Fruit fly (Drosophila melanogaster) whole organism, embryonic: ENCODE measurements around the gene Ltn1.

Experiments
- ATbp ChIP-seq: fragments of 200-800 bp; sonication (Bioruptor generic); optimal IDR thresholded peaks from 2 replicates; lab custom pipeline; 2017; ENCODE audit warnings: missing biosample characterization, mild to moderate bottlenecking, missing genetic modification characterization, missing genetic modification reagents
- Adf1 ChIP-seq: fragments of 200-800 bp; sonication (Bioruptor generic); IDR thresholded peaks from 2 replicates; pipeline ENCODE4 v1.3.6; 2022; ENCODE audit warnings: missing biosample characterization, missing genetic modification characterization
- Antp ChIP-seq: fragments of 200-800 bp; sonication (Bioruptor generic); optimal IDR thresholded peaks from 3 replicates; lab custom pipeline; 2016; ENCODE audit warnings: missing biosample characterization, missing genetic modification characterization
- Atf6 ChIP-seq: fragments of 200-800 bp; sonication (Bioruptor generic); IDR thresholded peaks from 2 replicates; pipeline ENCODE4 v1.3.6; 2022; ENCODE audit warnings: missing biosample characterization, missing genetic modification characterization
- B-H1 ChIP-seq: fragments of 200-800 bp; sonication (Bioruptor generic); IDR thresholded peaks from 3 replicates; pipeline ENCODE4 v1.3.6; 2022; ENCODE audit warnings: missing biosample characterization, missing genetic modification characterization
- C15 ChIP-seq: fragments of 200-800 bp; sonication (Bioruptor generic); IDR thresholded peaks from 3 replicates; pipeline ENCODE4 v1.3.6; 2022; ENCODE audit warnings: missing biosample characterization, missing genetic modification characterization
- CG10959 ChIP-seq: fragments of 200-800 bp; sonication (Bioruptor generic); IDR thresholded peaks from 2 replicates; pipeline ENCODE4 v1.3.6; 2022; ENCODE audit warnings: missing biosample characterization, missing genetic modification characterization
- CG11093 ChIP-seq: fragments of 200-800 bp; sonication (Bioruptor generic); IDR thresholded peaks from 3 replicates; pipeline ENCODE4 v1.3.6; 2022; ENCODE audit warnings: missing biosample characterization, missing genetic modification characterization
- CG12219 ChIP-seq: fragments of 200-800 bp; sonication (Bioruptor generic); optimal IDR thresholded peaks from 3 replicates; lab custom pipeline; 2018; ENCODE audit warnings: missing biosample characterization, mild to moderate bottlenecking, missing genetic modification characterization
- CG12769 ChIP-seq: fragments of 200-800 bp; sonication (Bioruptor generic); optimal IDR thresholded peaks from 2 replicates; lab custom pipeline; 2019; ENCODE audit warnings: missing biosample characterization, mild to moderate bottlenecking, missing genetic modification characterization, moderate library complexity
- CG13424 ChIP-seq: fragments of 200-800 bp; sonication (Bioruptor generic); optimal IDR thresholded peaks from 2 replicates; lab custom pipeline; 2019; ENCODE audit warnings: missing biosample characterization, mild to moderate bottlenecking, missing genetic modification characterization, moderate library complexity
- CG15696 ChIP-seq: fragments of 200-800 bp; sonication (Bioruptor generic); optimal IDR thresholded peaks from 2 replicates; lab custom pipeline; 2019; ENCODE audit warnings: missing biosample characterization, mild to moderate bottlenecking, missing genetic modification characterization, moderate library complexity
- CG1602 ChIP-seq: fragments of 200-800 bp; sonication (Bioruptor generic); optimal IDR thresholded peaks from 3 replicates; lab custom pipeline; 2016; ENCODE audit warnings: missing biosample characterization, missing genetic modification characterization
- CG17385 ChIP-seq: fragments of 200-800 bp; sonication (Bioruptor generic); optimal IDR thresholded peaks from 3 replicates; lab custom pipeline; 2018; ENCODE audit warnings: missing biosample characterization, mild to moderate bottlenecking, missing genetic modification characterization
- CG32532 ChIP-seq: fragments of 200-800 bp; sonication (Bioruptor generic); IDR thresholded peaks from 2 replicates; pipeline ENCODE4 v1.3.6; 2022; ENCODE audit warnings: missing biosample characterization, missing genetic modification characterization
- CG32772 ChIP-seq: fragments of 200-800 bp; sonication (Bioruptor generic); IDR thresholded peaks from 2 replicates; pipeline ENCODE4 v1.3.6; 2022; ENCODE audit warnings: missing biosample characterization, missing genetic modification characterization
- CG34376 ChIP-seq: fragments of 200-800 bp; sonication (Bioruptor generic); optimal IDR thresholded peaks from 2 replicates; lab custom pipeline; 2018; ENCODE audit warnings: missing biosample characterization, mild to moderate bottlenecking, missing genetic modification characterization
- CG34422 ChIP-seq: fragments of 200-800 bp; sonication (Bioruptor generic); IDR thresholded peaks from 3 replicates; pipeline ENCODE4 v1.3.6; 2022; ENCODE audit warnings: missing biosample characterization, missing genetic modification characterization
- CG5245 ChIP-seq: fragments of 200-800 bp; sonication (Bioruptor generic); optimal IDR thresholded peaks from 3 replicates; lab custom pipeline; 2016; ENCODE audit warnings: missing biosample characterization, missing genetic modification characterization
- CG7839 ChIP-seq: fragments of 200-800 bp; sonication (Bioruptor generic); optimal IDR thresholded peaks from 3 replicates; lab custom pipeline; 2018; ENCODE audit warnings: missing biosample characterization, mild to moderate bottlenecking, missing genetic modification characterization, moderate library complexity
- CG9727 ChIP-seq: fragments of 200-800 bp; sonication (Bioruptor generic); optimal IDR thresholded peaks from 3 replicates; lab custom pipeline; 2017; ENCODE audit warnings: missing biosample characterization, mild to moderate bottlenecking, missing genetic modification characterization
- Dip3 ChIP-seq: fragments of 200-800 bp; sonication (Bioruptor generic); optimal IDR thresholded peaks from 3 replicates; lab custom pipeline; 2016; ENCODE audit warnings: missing biosample characterization, missing genetic modification characterization
- Dp ChIP-seq: fragments of 200-800 bp; sonication (Bioruptor generic); optimal IDR thresholded peaks from 2 replicates; lab custom pipeline; 2018; ENCODE audit warnings: missing biosample characterization, mild to moderate bottlenecking, missing genetic modification characterization, moderate library complexity
- Fer2 ChIP-seq: fragments of 200-800 bp; sonication (Bioruptor generic); optimal IDR thresholded peaks from 2 replicates; lab custom pipeline; 2018; ENCODE audit warnings: missing biosample characterization, mild to moderate bottlenecking, missing genetic modification characterization, moderate library complexity
- Gug ChIP-seq: fragments of 200-800 bp; sonication (Bioruptor generic); IDR thresholded peaks from 4 replicates; pipeline ENCODE4 v1.3.6; 2022; ENCODE audit warnings: missing biosample characterization, missing genetic modification characterization
- HLH3B ChIP-seq: fragments of 200-800 bp; sonication (Bioruptor generic); IDR thresholded peaks from 2 replicates; pipeline ENCODE4 v1.3.6; 2022; ENCODE audit warnings: missing biosample characterization, missing genetic modification characterization
- Hmx ChIP-seq: fragments of 200-800 bp; sonication (Bioruptor generic); optimal IDR thresholded peaks from 2 replicates; lab custom pipeline; 2016; ENCODE audit warnings: missing biosample characterization, missing genetic modification characterization
- Hr39 ChIP-seq: fragments of >200 bp; optimal IDR thresholded peaks from 2 replicates; lab custom pipeline; 2017
- Nf-YC ChIP-seq: fragments of 200-800 bp; optimal IDR thresholded peaks from 3 replicates; lab custom pipeline; 2019; ENCODE audit warnings: missing biosample characterization, mild to moderate bottlenecking, missing genetic modification characterization, moderate library complexity
- Scr ChIP-seq: fragments of 200-800 bp; sonication (Bioruptor generic); IDR thresholded peaks from 2 replicates; pipeline ENCODE4 v1.3.6; 2022; ENCODE audit warnings: missing biosample characterization, missing genetic modification characterization; ENCODE audit not compliant: partially characterized antibody
- Tbp ChIP-seq: fragments of >200 bp; optimal IDR thresholded peaks from 2 replicates; lab custom pipeline; 2018; ENCODE audit warnings: missing biosample characterization, missing genetic modification characterization
- bcd ChIP-seq: fragments of 200-800 bp; sonication (Bioruptor generic); optimal IDR thresholded peaks from 2 replicates; lab custom pipeline; 2017; ENCODE audit warnings: missing biosample characterization, mild to moderate bottlenecking, missing genetic modification characterization
- bigmax ChIP-seq: fragments of 200-800 bp; sonication (Bioruptor generic); optimal IDR thresholded peaks from 2 replicates; lab custom pipeline; 2018; ENCODE audit warnings: missing biosample characterization, mild to moderate bottlenecking, missing genetic modification characterization
- cg ChIP-seq: fragments of 200-800 bp; sonication (Bioruptor generic); optimal IDR thresholded peaks from 3 replicates; lab custom pipeline; 2019; ENCODE audit warnings: missing biosample characterization, mild to moderate bottlenecking, missing genetic modification characterization, moderate library complexity
- chn ChIP-seq: fragments of 200-800 bp; sonication (Bioruptor generic); optimal IDR thresholded peaks from 2 replicates; lab custom pipeline; 2016; ENCODE audit warnings: missing biosample characterization, missing genetic modification characterization
- cwo ChIP-seq: fragments of 200-800 bp; sonication (Bioruptor generic); optimal IDR thresholded peaks from 3 replicates; lab custom pipeline; 2017; ENCODE audit warnings: missing biosample characterization, missing genetic modification characterization, mild to moderate bottlenecking, moderate library complexity, missing genetic modification reagents
- da ChIP-seq: fragments of 200-800 bp; sonication (Bioruptor generic); optimal IDR thresholded peaks from 2 replicates; lab custom pipeline; 2016; ENCODE audit warnings: missing biosample characterization, missing genetic modification characterization
- dmrt99B ChIP-seq: fragments of 200-800 bp; sonication (Bioruptor generic); optimal IDR thresholded peaks from 2 replicates; lab custom pipeline; 2018; ENCODE audit warnings: missing biosample characterization, mild to moderate bottlenecking, missing genetic modification characterization, moderate library complexity
- fd64A ChIP-seq: fragments of 200-800 bp; sonication (Bioruptor generic); optimal IDR thresholded peaks from 3 replicates; lab custom pipeline; 2018; ENCODE audit warnings: missing biosample characterization, mild to moderate bottlenecking, missing genetic modification characterization
- fru ChIP-seq: fragments of >200 bp; optimal IDR thresholded peaks from 2 replicates; lab custom pipeline; 2017
- maf-S ChIP-seq: fragments of 200-800 bp; sonication (Bioruptor generic); optimal IDR thresholded peaks from 2 replicates; lab custom pipeline; 2016; ENCODE audit warnings: missing biosample characterization, missing genetic modification characterization
- mirr ChIP-seq: fragments of 200-800 bp; sonication (Bioruptor generic); optimal IDR thresholded peaks from 3 replicates; lab custom pipeline; 2018; ENCODE audit warnings: missing biosample characterization, mild to moderate bottlenecking, missing genetic modification characterization
- nom ChIP-seq: fragments of 200-800 bp; sonication (Bioruptor generic); optimal IDR thresholded peaks from 2 replicates; lab custom pipeline; 2017; ENCODE audit warnings: missing biosample characterization, missing genetic modification characterization, mild to moderate bottlenecking, moderate library complexity, missing genetic modification reagents
- onecut ChIP-seq: fragments of 200-800 bp; sonication (Bioruptor generic); IDR thresholded peaks from 2 replicates; pipeline ENCODE4 v1.3.6; 2022; ENCODE audit warnings: missing biosample characterization, missing genetic modification characterization
- pfk ChIP-seq: fragments of 200-800 bp; sonication (Bioruptor generic); optimal IDR thresholded peaks from 2 replicates; lab custom pipeline; 2018; ENCODE audit warnings: missing biosample characterization, mild to moderate bottlenecking, missing genetic modification characterization, moderate library complexity
- phol ChIP-seq: fragments of 200-800 bp; sonication (Bioruptor generic); optimal IDR thresholded peaks from 3 replicates; lab custom pipeline; 2018; ENCODE audit warnings: missing biosample characterization, mild to moderate bottlenecking, missing genetic modification characterization, moderate library complexity
- repo ChIP-seq: fragments of 200-800 bp; sonication (Bioruptor generic); optimal IDR thresholded peaks from 2 replicates; lab custom pipeline; 2016; ENCODE audit warnings: missing biosample characterization, missing genetic modification characterization
- rib ChIP-seq: fragments of 200-800 bp; sonication (Bioruptor generic); IDR thresholded peaks from 2 replicates; pipeline ENCODE4 v1.3.6; 2022; ENCODE audit warnings: missing biosample characterization, missing genetic modification characterization
- so ChIP-seq: fragments of 200-800 bp; sonication (Bioruptor generic); IDR thresholded peaks from 3 replicates; pipeline ENCODE4 v1.3.6; 2022; ENCODE audit warnings: missing biosample characterization, missing genetic modification characterization
- ssp ChIP-seq: fragments of 200-800 bp; sonication (Bioruptor generic); IDR thresholded peaks from 2 replicates; pipeline ENCODE4 v1.3.6; 2022; ENCODE audit warnings: missing biosample characterization, missing genetic modification characterization
- stc ChIP-seq: fragments of 200-800 bp; sonication (Bioruptor generic); IDR thresholded peaks from 2 replicates; pipeline ENCODE4 v1.3.6; 2022; ENCODE audit warnings: missing biosample characterization, missing genetic modification characterization

The Ltn1 gene

DNA sequence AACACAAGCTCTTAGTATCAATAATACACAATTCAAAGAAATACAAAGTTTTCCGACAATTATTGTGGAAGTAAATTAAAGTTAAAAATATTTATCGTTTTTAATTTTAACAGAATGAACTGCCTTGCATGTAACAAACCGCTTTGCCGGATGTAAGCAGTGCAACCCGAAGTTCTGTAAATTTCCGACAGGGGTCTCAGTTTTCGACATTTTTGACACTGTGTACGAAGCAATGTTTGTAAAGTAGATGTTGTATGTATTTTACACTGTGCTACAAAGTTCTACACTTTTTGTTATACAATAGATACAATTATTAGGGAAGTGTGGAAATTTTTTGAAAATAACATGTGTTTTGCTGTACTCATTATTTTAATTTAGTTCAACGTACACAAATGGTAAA lies 35.5 kb downstream of the Ltn1 start (continued):
- TF ChIP-seq cwo (GFP tag; lab: Kevin White, UChicago), result peak; percentile 48
- TF ChIP-seq CG15696, result peak; percentile 75
- peak; percentile 93; the same call in 3 of the 4 replicates for TF ChIP-seq Gug (GFP tag; lab: Robert Waterston, UW)
- peak; percentile 92 for TF ChIP-seq maf-S (GFP tag; lab: Kevin White, UChicago)
- TF ChIP-seq Atf6 (GFP tag; lab: Robert Waterston, UW), result peak; percentile 69
- peak; percentile 84 for TF ChIP-seq B-H1
- no peak for TF ChIP-seq Hr39 (lab: Kevin White, UChicago)
- peak; percentile 71 for TF ChIP-seq Hmx (GFP tag; lab: Kevin White, UChicago)
- TF ChIP-seq CG10959, result peak; percentile 72
- peak; percentile 87 for TF ChIP-seq CG5245
- TF ChIP-seq CG12769 (tag; lab: Kevin White, UChicago), result peak; percentile 68
- TF ChIP-seq bcd, result peak; percentile 97
- 0 out of 2 replicates have a peak, but pooled peaks have one; percentile 17 for TF ChIP-seq Scr (GFP tag; lab: Robert Waterston, UW)
- TF ChIP-seq nom (GFP tag; lab: Kevin White, UChicago), result no peak
- peak; percentile 90 for TF ChIP-seq phol (tag; lab: Kevin White, UChicago)
- peak; percentile 88 for TF ChIP-seq CG7839
- TF ChIP-seq CG13424, result peak; percentile 70
- TF ChIP-seq Fer2 (tag; lab: Kevin White, UChicago), result peak; percentile 91
- 0 out of 3 replicates have a peak, but pooled peaks have one; percentile 65 for TF ChIP-seq so (GFP tag; lab: Robert Waterston, UW)
- peak; percentile 90 for TF ChIP-seq mirr (GFP tag; lab: Kevin White, UChicago)
- peak; percentile 55 for TF ChIP-seq CG12219 (GFP tag; lab: Kevin White, UChicago)
- TF ChIP-seq ATbp, result peak; percentile 84
- TF ChIP-seq CG34376, result peak; percentile 85
- TF ChIP-seq CG9727, result peak; percentile 88
- TF ChIP-seq repo (GFP tag; lab: Kevin White, UChicago), result peak; percentile 92
- TF ChIP-seq HLH3B (GFP tag; lab: Robert Waterston, UW), result peak; percentile 94
- peak; percentile 47 for TF ChIP-seq fd64A (GFP tag; lab: Kevin White, UChicago)
- peak; percentile 93 for TF ChIP-seq CG32772
- TF ChIP-seq Adf1 (GFP tag; lab: Robert Waterston, UW), result peak; percentile 41; the same call in 1 of the 2 replicates
- TF ChIP-seq CG32532 (GFP tag; lab: Robert Waterston, UW), result peak; percentile 97
- TF ChIP-seq Dp (GFP tag; lab: Kevin White, UChicago), result no peak
- TF ChIP-seq CG11093 (GFP tag; lab: Robert Waterston, UW), result peak; percentile 81
- TF ChIP-seq CG17385 (GFP tag; lab: Kevin White, UChicago), result peak; percentile 60
- peak; percentile 82 for TF ChIP-seq Dip3 (GFP tag; lab: Kevin White, UChicago)
- TF ChIP-seq pfk, result peak; percentile 62
- peak; percentile 30 for TF ChIP-seq bigmax
- no peak for TF ChIP-seq Nf-YC (tag; lab: Kevin White, UChicago)
- TF ChIP-seq stc (GFP tag; lab: Robert Waterston, UW), result peak; percentile 86
- TF ChIP-seq da, result peak; percentile 74
- TF ChIP-seq Tbp (GFP tag; lab: Kevin White, UChicago), result no peak
- peak; percentile 79 for TF ChIP-seq CG1602 (GFP tag; lab: Kevin White, UChicago)
- TF ChIP-seq dmrt99B, result peak; percentile 60
- TF ChIP-seq onecut (GFP tag; lab: Robert Waterston, UW), result peak; percentile 87
- peak; percentile 94 for TF ChIP-seq CG34422 (GFP tag; lab: Robert Waterston, UW)
- peak; percentile 75 for TF ChIP-seq chn (GFP tag; lab: Kevin White, UChicago)
- peak; percentile 94 for TF ChIP-seq Antp
- TF ChIP-seq rib (GFP tag; lab: Robert Waterston, UW), result no peak; the same call in 1 of the 2 replicates
- peak; percentile 89 for TF ChIP-seq C15 (GFP tag; lab: Robert Waterston, UW)
- no peak for TF ChIP-seq cg (GFP tag; lab: Kevin White, UChicago)
- peak; percentile 89 for TF ChIP-seq ssp (GFP tag; lab: Robert Waterston, UW)
- TF ChIP-seq fru, result no peak
